Fruit fly (Drosophila melanogaster) whole organism, prepupa: ENCODE results near the gene CG31231.

Source experiments
- Blimp-1 ChIP-seq: fragments of 200-800 bp; sonication (Bioruptor generic); optimal IDR thresholded peaks from 3 replicates; lab custom pipeline; 2017; ENCODE audit warnings: missing biosample characterization, missing genetic modification characterization, mild to moderate bottlenecking, moderate library complexity, missing genetic modification reagents
- CG10631 ChIP-seq: fragments of 200-800 bp; sonication (Bioruptor generic); optimal IDR thresholded peaks from 2 replicates; lab custom pipeline; 2016; ENCODE audit warnings: missing biosample characterization, missing genetic modification characterization
- CG10669 ChIP-seq: fragments of 200-800 bp; sonication (Bioruptor generic); optimal IDR thresholded peaks from 3 replicates; lab custom pipeline; 2018; ENCODE audit warnings: missing biosample characterization, mild to moderate bottlenecking, missing genetic modification characterization, moderate library complexity
- CG11294 ChIP-seq: fragments of 200-800 bp; sonication (Bioruptor generic); IDR thresholded peaks from 2 replicates; pipeline ENCODE4 v1.3.6; 2022; ENCODE audit warnings: missing biosample characterization, missing genetic modification characterization
- CG11762 ChIP-seq: fragments of 200-800 bp; sonication (Bioruptor generic); optimal IDR thresholded peaks from 3 replicates; lab custom pipeline; 2016; ENCODE audit warnings: missing biosample characterization, missing genetic modification characterization; ENCODE audit not compliant: insufficient read depth
- CG15336 ChIP-seq: fragments of 200-800 bp; sonication (Bioruptor generic); IDR thresholded peaks from 2 replicates; pipeline ENCODE4 v1.3.6; 2022; ENCODE audit warnings: missing biosample characterization, missing genetic modification characterization
- CG1621 ChIP-seq: fragments of 200-800 bp; sonication (Bioruptor generic); optimal IDR thresholded peaks from 3 replicates; lab custom pipeline; 2018; ENCODE audit warnings: missing biosample characterization, mild to moderate bottlenecking, missing genetic modification characterization
- CG16779 ChIP-seq: fragments of 200-800 bp; sonication (Bioruptor generic); optimal IDR thresholded peaks from 3 replicates; lab custom pipeline; 2017; ENCODE audit warnings: missing biosample characterization, mild to moderate bottlenecking, missing genetic modification characterization
- CG31627 ChIP-seq: fragments of 200-800 bp; sonication (Bioruptor generic); optimal IDR thresholded peaks from 3 replicates; lab custom pipeline; 2016; ENCODE audit warnings: missing biosample characterization, missing genetic modification characterization
- CG3919 ChIP-seq: fragments of 200-800 bp; sonication (Bioruptor generic); optimal IDR thresholded peaks from 3 replicates; lab custom pipeline; 2016; ENCODE audit warnings: missing biosample characterization, missing genetic modification characterization
- CG4318 ChIP-seq: fragments of 200-800 bp; sonication (Bioruptor generic); optimal IDR thresholded peaks from 3 replicates; lab custom pipeline; 2017; ENCODE audit warnings: missing biosample characterization, mild to moderate bottlenecking, missing genetic modification characterization
- CG6163 ChIP-seq: fragments of 200-800 bp; sonication (Bioruptor generic); IDR thresholded peaks from 3 replicates; pipeline ENCODE4 v1.3.6; 2022; ENCODE audit warnings: missing biosample characterization, missing genetic modification characterization
- CG6808 ChIP-seq: fragments of 200-800 bp; sonication (Bioruptor generic); optimal IDR thresholded peaks from 3 replicates; lab custom pipeline; 2017; ENCODE audit warnings: missing biosample characterization, missing genetic modification characterization, mild to moderate bottlenecking, moderate library complexity, missing genetic modification reagents
- CG6854 ChIP-seq: fragments of 200-800 bp; sonication (Bioruptor generic); optimal IDR thresholded peaks from 2 replicates; lab custom pipeline; 2017; ENCODE audit warnings: missing biosample characterization, mild to moderate bottlenecking, missing genetic modification characterization
- CG7368 ChIP-seq: fragments of 200-800 bp; sonication (Bioruptor generic); optimal IDR thresholded peaks from 3 replicates; lab custom pipeline; 2016; ENCODE audit warnings: missing biosample characterization, missing genetic modification characterization
- CG8119 ChIP-seq: fragments of 200-800 bp; sonication (Bioruptor generic); IDR thresholded peaks from 3 replicates; pipeline ENCODE4 v1.3.6; 2022; ENCODE audit warnings: missing biosample characterization, missing genetic modification characterization
- CG8632 ChIP-seq: fragments of 200-800 bp; sonication (Bioruptor generic); optimal IDR thresholded peaks from 3 replicates; lab custom pipeline; 2016; ENCODE audit warnings: missing biosample characterization, missing genetic modification characterization
- Eip78C ChIP-seq: fragments of 200-800 bp; sonication (Bioruptor generic); peaks from one replicate; lab custom pipeline; 2016; ENCODE audit warnings: missing biosample characterization, missing genetic modification characterization
- Eip93F ChIP-seq: fragments of 200-800 bp; sonication (Bioruptor generic); optimal IDR thresholded peaks from 2 replicates; lab custom pipeline; 2016; ENCODE audit warnings: missing biosample characterization, mild to moderate bottlenecking, missing genetic modification characterization
- Ets21C ChIP-seq: fragments of 200-800 bp; sonication (Bioruptor generic); optimal IDR thresholded peaks from 3 replicates; lab custom pipeline; 2016; ENCODE audit warnings: missing biosample characterization, missing genetic modification characterization
- Ets96B ChIP-seq: fragments of 200-800 bp; optimal IDR thresholded peaks from 2 replicates; lab custom pipeline; 2019; ENCODE audit warnings: missing biosample characterization, mild to moderate bottlenecking, missing genetic modification characterization, moderate library complexity
- Lpt ChIP-seq: fragments of 200-800 bp; sonication (Bioruptor generic); optimal IDR thresholded peaks from 3 replicates; lab custom pipeline; 2016; ENCODE audit warnings: missing biosample characterization, missing genetic modification characterization
- OdsH ChIP-seq: fragments of 200-800 bp; sonication (Bioruptor generic); optimal IDR thresholded peaks from 3 replicates; lab custom pipeline; 2016; ENCODE audit warnings: missing biosample characterization, missing genetic modification characterization
- Smox ChIP-seq: fragments of 200-800 bp; sonication (Bioruptor generic); optimal IDR thresholded peaks from 3 replicates; lab custom pipeline; 2016; ENCODE audit warnings: missing biosample characterization, missing genetic modification characterization
- Sox14 ChIP-seq: fragments of 200-800 bp; sonication (Bioruptor generic); optimal IDR thresholded peaks from 3 replicates; lab custom pipeline; 2016; ENCODE audit warnings: missing biosample characterization, missing genetic modification characterization
- Sox15 ChIP-seq: fragments of 200-800 bp; sonication (Bioruptor generic); optimal IDR thresholded peaks from 3 replicates; lab custom pipeline; 2016; ENCODE audit warnings: missing biosample characterization, missing genetic modification characterization
- achi ChIP-seq: fragments of 200-800 bp; sonication (Bioruptor generic); optimal IDR thresholded peaks from 3 replicates; lab custom pipeline; 2016; ENCODE audit warnings: missing biosample characterization, missing genetic modification characterization
- acj6 ChIP-seq: fragments of 200-800 bp; sonication (Bioruptor generic); optimal IDR thresholded peaks from 3 replicates; lab custom pipeline; 2016; ENCODE audit warnings: missing biosample characterization, missing genetic modification characterization
- dsx ChIP-seq: fragments of 200-800 bp; optimal IDR thresholded peaks from 3 replicates; lab custom pipeline; 2019; ENCODE audit warnings: missing biosample characterization, mild to moderate bottlenecking, missing genetic modification characterization, moderate library complexity; ENCODE audit not compliant: poor library complexity, severe bottlenecking
- eg ChIP-seq: fragments of 200-800 bp; sonication (Bioruptor generic); IDR thresholded peaks from 3 replicates; pipeline ENCODE4 v1.3.6; 2022; ENCODE audit warnings: missing biosample characterization, missing genetic modification characterization
- esn ChIP-seq: fragments of 200-800 bp; sonication (Bioruptor generic); optimal IDR thresholded peaks from 2 replicates; lab custom pipeline; 2016; ENCODE audit warnings: missing biosample characterization, mild to moderate bottlenecking, missing genetic modification characterization, moderate library complexity
- fd59A ChIP-seq: fragments of 200-800 bp; sonication (Bioruptor generic); optimal IDR thresholded peaks from 2 replicates; lab custom pipeline; 2017; ENCODE audit warnings: missing biosample characterization, mild to moderate bottlenecking, missing genetic modification characterization, missing genetic modification reagents
- lz ChIP-seq: fragments of 200-800 bp; sonication (Bioruptor generic); optimal IDR thresholded peaks from 3 replicates; lab custom pipeline; 2016; ENCODE audit warnings: missing biosample characterization, missing genetic modification characterization
- pdm3 ChIP-seq: fragments of 200-800 bp; sonication (Bioruptor generic); optimal IDR thresholded peaks from 3 replicates; lab custom pipeline; 2016; ENCODE audit warnings: missing biosample characterization, missing genetic modification characterization
- spab ChIP-seq: fragments of 200-800 bp; sonication (Bioruptor generic); optimal IDR thresholded peaks from 2 replicates; lab custom pipeline; 2017; ENCODE audit warnings: missing biosample characterization, mild to moderate bottlenecking, missing genetic modification characterization, missing genetic modification reagents
- svp ChIP-seq: fragments of 200-800 bp; sonication (Bioruptor generic); peaks from one replicate; lab custom pipeline; 2016; ENCODE audit warnings: missing biosample characterization, missing genetic modification characterization
- topi ChIP-seq: fragments of 200-800 bp; sonication (Bioruptor generic); optimal IDR thresholded peaks from 3 replicates; lab custom pipeline; 2016; ENCODE audit warnings: missing biosample characterization, missing genetic modification characterization
- vri ChIP-seq: fragments of 200-800 bp; sonication (Bioruptor generic); optimal IDR thresholded peaks from 3 replicates; lab custom pipeline; 2016; ENCODE audit warnings: missing biosample characterization, mild to moderate bottlenecking, missing genetic modification characterization

Gene CG31231

DNA sequence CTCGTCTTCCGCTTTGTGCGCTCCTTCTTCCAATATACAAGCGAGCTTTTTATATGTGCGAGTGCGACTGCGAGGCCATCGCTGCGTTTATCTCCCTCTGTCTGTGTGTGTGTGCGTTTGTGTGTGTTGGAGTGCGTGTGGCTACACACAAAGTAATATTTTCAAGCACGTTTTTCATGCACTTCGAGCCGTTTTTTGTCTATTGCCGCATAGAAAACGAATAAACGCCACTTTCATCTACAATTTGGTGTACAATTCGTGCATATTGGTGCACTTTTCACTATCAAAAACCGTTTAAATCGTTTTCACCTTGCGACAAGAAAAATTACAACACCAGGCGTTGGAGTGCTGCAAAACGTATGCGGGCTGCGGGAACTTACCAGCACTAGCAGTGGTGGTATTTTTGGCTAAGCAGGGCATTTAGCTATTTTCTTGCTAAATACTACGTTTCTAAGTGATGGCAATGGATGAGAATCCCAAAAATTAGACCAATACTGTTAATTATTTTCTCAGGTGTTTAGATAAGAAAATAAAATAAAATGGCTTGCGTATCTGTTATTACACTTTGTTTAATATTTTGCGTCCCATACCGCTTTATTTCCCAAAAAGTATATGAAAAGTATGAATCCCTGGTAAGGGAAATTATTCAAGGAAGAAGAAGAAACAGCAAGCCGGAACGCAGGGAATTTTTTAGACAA, 6.1 kb upstream of the CG31231 start, which contains the start of the genes CG31224 and CstF64 (continued):
- TF ChIP-seq Eip93F (GFP tag; lab: Kevin White, UChicago) (peak; percentile 5), achi (peak; percentile 76), Smox (GFP tag; lab: Kevin White, UChicago) (no peak), CG1621 (peak; percentile 66), vri (peak; percentile 89), CG10631 (peak; percentile 85), pdm3 (GFP tag; lab: Kevin White, UChicago) (peak; percentile 90), lz (GFP tag; lab: Kevin White, UChicago) (peak; percentile 86), CG4318 (no peak)

DNA sequence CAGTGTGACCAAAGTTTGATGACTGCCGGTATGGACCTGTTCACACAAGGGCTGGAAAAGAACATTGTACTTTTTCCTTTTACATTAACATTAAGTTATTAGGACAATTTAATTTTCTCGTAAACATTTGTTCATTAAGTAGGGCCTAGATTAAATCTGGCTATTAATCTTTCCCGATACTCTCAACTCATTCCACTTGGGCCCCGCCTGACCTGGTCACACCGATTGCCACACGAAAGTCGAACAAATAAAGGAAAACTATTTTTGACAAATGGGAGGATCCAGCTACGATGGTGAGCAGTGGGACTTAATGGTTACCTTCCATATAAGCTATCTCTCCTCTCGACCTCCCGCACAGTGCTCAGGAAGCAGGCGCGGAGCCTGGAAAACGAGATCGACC, 1.6 kb upstream of the CG31231 start, which contains the start of the genes Cpsf73 and Gos28:
TSS of gene Cpsf73 (minus strand) at position 28 of the 400 bp plus-strand sequence.
TSS of gene Gos28 (plus strand) at position 214 of the 400 bp plus-strand sequence.
- TF ChIP-seq Sox14 (GFP tag; lab: Kevin White, UChicago) (peak; percentile 70), CG11762 (GFP tag; lab: Kevin White, UChicago) (no peak), CG10669 (GFP tag; lab: Kevin White, UChicago) (no peak), CG11294 (no peak), pdm3 (GFP tag; lab: Kevin White, UChicago) (no peak), esn (GFP tag; lab: Kevin White, UChicago) (peak; percentile 34), CG8632 (GFP tag; lab: Kevin White, UChicago) (no peak), dsx (peak; percentile 7), spab (GFP tag; lab: Kevin White, UChicago) (no peak), Sox15 (GFP tag; lab: Kevin White, UChicago) (no peak), topi (GFP tag; lab: Kevin White, UChicago) (peak; percentile 23), lz (GFP tag; lab: Kevin White, UChicago) (no peak), Eip78C (GFP tag; lab: Kevin White, UChicago) (peak; percentile 64), CG3919 (GFP tag; lab: Kevin White, UChicago) (peak; percentile 22), CG31627 (GFP tag; lab: Kevin White, UChicago) (peak; percentile 19)

- TF ChIP-seq Eip78C (GFP tag; lab: Kevin White, UChicago) (peak; percentile 8), CG8632 (GFP tag; lab: Kevin White, UChicago) (no peak), vri (peak; percentile 80), CG6163 (GFP tag; lab: Robert Waterston, UW) (no peak), CG15336 (peak; percentile 17; the same call in 1 of the 2 replicates), CG11762 (GFP tag; lab: Kevin White, UChicago) (no peak), fd59A (GFP tag; lab: Kevin White, UChicago) (no peak), CG31627 (GFP tag; lab: Kevin White, UChicago) (no peak), CG6854 (GFP tag; lab: Kevin White, UChicago) (peak; percentile 41)
These were observed 2.6 kb downstream of the CG31231 start, which contains the start of gene CG31229 for dm6 chr3R:18667659-18668248. Gene CG31229, plus strand, starts transcription at chr3R:18667852.

DNA sequence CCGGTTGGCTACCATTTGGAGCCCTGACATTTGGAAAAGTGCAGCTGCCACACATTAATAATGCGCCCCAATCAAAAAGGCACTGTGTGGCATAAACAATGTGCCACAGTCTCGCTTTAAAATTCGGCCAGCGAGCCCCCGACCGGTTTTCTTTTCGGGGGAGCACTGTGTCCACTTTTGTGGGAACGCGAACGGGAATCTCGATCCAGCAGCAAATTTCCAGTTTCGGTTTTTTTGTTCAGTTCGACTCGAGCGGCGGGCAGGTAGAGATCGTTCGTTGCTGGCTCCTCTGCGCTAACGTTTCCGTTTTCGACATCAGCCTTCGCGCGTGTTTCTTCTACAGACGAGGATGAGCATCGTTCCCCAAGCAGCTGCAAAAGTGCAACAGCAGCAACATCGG, 4.0 kb downstream of the CG31231 start, which contains the start of gene CG7702:
TSS of gene CG7702 (plus strand) at position 239 of the 400 bp plus-strand sequence.
- TF ChIP-seq topi (GFP tag; lab: Kevin White, UChicago) = no peak
- no peak for TF ChIP-seq svp (GFP tag; lab: Kevin White, UChicago)
- TF ChIP-seq OdsH (GFP tag; lab: Kevin White, UChicago) = no peak
- TF ChIP-seq Blimp-1 (GFP tag; lab: Kevin White, UChicago) = no peak
- peak; percentile 34; the same call in 1 of the 2 replicates for TF ChIP-seq CG15336
- TF ChIP-seq Ets21C (GFP tag; lab: Kevin White, UChicago) = no peak
- no peak for TF ChIP-seq acj6 (GFP tag; lab: Kevin White, UChicago)
- TF ChIP-seq CG6808 (GFP tag; lab: Kevin White, UChicago) = peak; percentile 11
- peak; percentile 5; the same call in 1 of the 3 replicates for TF ChIP-seq CG6163 (GFP tag; lab: Robert Waterston, UW)
- TF ChIP-seq Eip78C (GFP tag; lab: Kevin White, UChicago) = peak; percentile 58
- TF ChIP-seq CG31627 (GFP tag; lab: Kevin White, UChicago) = no peak
- peak; percentile 2 for TF ChIP-seq CG1621
- peak; percentile 17 for TF ChIP-seq vri
- TF ChIP-seq CG3919 (GFP tag; lab: Kevin White, UChicago) = no peak
- TF ChIP-seq lz (GFP tag; lab: Kevin White, UChicago) = no peak
- no peak for TF ChIP-seq Ets96B (tag; lab: Kevin White, UChicago)
- peak; percentile 29 for TF ChIP-seq Eip93F (GFP tag; lab: Kevin White, UChicago)
- TF ChIP-seq esn (GFP tag; lab: Kevin White, UChicago) = no peak
- TF ChIP-seq CG7368 (GFP tag; lab: Kevin White, UChicago) = no peak
- peak; percentile 3 for TF ChIP-seq CG6854 (GFP tag; lab: Kevin White, UChicago)
- peak; percentile 52; the same call in 1 of the 3 replicates for TF ChIP-seq eg (GFP tag; lab: Robert Waterston, UW)
- TF ChIP-seq Lpt = no peak
- no peak for TF ChIP-seq CG16779 (tag; lab: Kevin White, UChicago)
- no peak for TF ChIP-seq pdm3 (GFP tag; lab: Kevin White, UChicago)
- TF ChIP-seq CG8119 = peak; percentile 22; the same call in 1 of the 3 replicates
- TF ChIP-seq dsx = peak; percentile 58
